Worm (Caenorhabditis elegans): ENCODE data around the gene odr-7.

Gene odr-7

ce11 chrX:12492467-12492866 lies 31.0 kb upstream of the odr-7 start, which contains the start of gene lips-1:
lips-1 (plus strand) TSS chrX:12492767.
- TF ChIP-seq rnt-1 (tag; optimal IDR thresholded peaks at IDR 0.05) (no peak), eyg-1 (tag; optimal IDR thresholded peaks at IDR 0.05) (no peak), C08G9.2 (tag; optimal IDR thresholded peaks at IDR 0.05) (no peak), hlh-15 (tag; optimal IDR thresholded peaks at IDR 0.05) (no peak), ref-2 (tag; optimal IDR thresholded peaks at IDR 0.05) (no peak), ceh-24 (tag; optimal IDR thresholded peaks at IDR 0.05) (no peak), che-1 (tag; optimal IDR thresholded peaks at IDR 0.05) (no peak)

ce11 chrX:12491138-12491537 lies 29.7 kb upstream of the odr-7 start:
- TF ChIP-seq zip-5 (tag; optimal IDR thresholded peaks at IDR 0.05) (no peak), ceh-48 (tag; optimal IDR thresholded peaks at IDR 0.05) (no peak), pax-1 (tag; optimal IDR thresholded peaks at IDR 0.05) (no peak), sox-2 (GFP tag; IDR thresholded peaks at IDR 0.05) (no peak), nfya-1 (tag; optimal IDR thresholded peaks at IDR 0.05) (no peak), ceh-6 (GFP tag; optimal IDR thresholded peaks at IDR 0.05) (no peak)

- TF ChIP-seq syd-9 (tag; optimal IDR thresholded peaks at IDR 0.05), result no peak
- no peak for TF ChIP-seq C08G9.2 (tag; optimal IDR thresholded peaks at IDR 0.05)
- no peak for TF ChIP-seq ceh-19 (GFP tag; optimal IDR thresholded peaks at IDR 0.05)
- TF ChIP-seq ceh-31 (tag; optimal IDR thresholded peaks at IDR 0.05), result no peak
- TF ChIP-seq mec-3 (tag; optimal IDR thresholded peaks at IDR 0.05; ENCODE audit: borderline replicate concordance), result no peak
- TF ChIP-seq sox-2 (GFP tag; IDR thresholded peaks at IDR 0.05), result no peak
- no peak for TF ChIP-seq elt-2 (tag; optimal IDR thresholded peaks at IDR 0.05)
- TF ChIP-seq ets-4 (tag; optimal IDR thresholded peaks at IDR 0.05), result no peak
- no peak for TF ChIP-seq unc-42 (tag; optimal IDR thresholded peaks at IDR 0.05)
- no peak for TF ChIP-seq hlh-6 (tag; optimal IDR thresholded peaks at IDR 0.05)
- no peak for TF ChIP-seq unc-3 (GFP tag; conservative IDR thresholded peaks at IDR 0.05)
- no peak for TF ChIP-seq unc-3 (tag; optimal IDR thresholded peaks at IDR 0.05)
- TF ChIP-seq sox-4 (tag; optimal IDR thresholded peaks at IDR 0.05), result no peak
- TF ChIP-seq zip-5 (tag; optimal IDR thresholded peaks at IDR 0.05), result no peak
- TF ChIP-seq C38D4.7 (GFP tag; optimal IDR thresholded peaks at IDR 0.05), result no peak
- no peak for TF ChIP-seq ceh-6 (GFP tag; optimal IDR thresholded peaks at IDR 0.05)
- no peak for TF ChIP-seq ceh-34 (tag; optimal IDR thresholded peaks at IDR 0.05)
- TF ChIP-seq tbx-2 (tag; optimal IDR thresholded peaks at IDR 0.05), result no peak
- no peak for TF ChIP-seq pag-3 (tag; optimal IDR thresholded peaks at IDR 0.05; ENCODE audit: borderline replicate concordance)
- TF ChIP-seq nhr-11 (tag; optimal IDR thresholded peaks at IDR 0.05), result no peak
Observed at ce11 chrX:12484749-12485148, 23.3 kb upstream of the odr-7 start, which contains the start of gene tbc-13. tbc-13 (plus strand) TSS chrX:12485049.

- TF ChIP-seq ceh-22 (tag; optimal IDR thresholded peaks at IDR 0.05) (no peak), hlh-13 (GFP tag; optimal IDR thresholded peaks at IDR 0.05) (no peak), C08G9.2 (tag; optimal IDR thresholded peaks at IDR 0.05) (no peak), unc-3 (GFP tag; conservative IDR thresholded peaks at IDR 0.05) (no peak), unc-3 (tag; optimal IDR thresholded peaks at IDR 0.05) (no peak), lim-6 (tag; optimal IDR thresholded peaks at IDR 0.05) (no peak), unc-55 (GFP tag; optimal IDR thresholded peaks at IDR 0.05) (no peak)
Observed at ce11 chrX:12484078-12484477, 22.6 kb upstream of the odr-7 start.

ce11 chrX:12480447-12480998 lies 19.1 kb upstream of the odr-7 start, which contains the start of gene atf-6:
atf-6 (plus strand) TSS chrX:12480948.
- TF ChIP-seq pag-3 (tag; optimal IDR thresholded peaks at IDR 0.05; ENCODE audit: borderline replicate concordance) (no peak), ets-4 (tag; optimal IDR thresholded peaks at IDR 0.05) (peak; percentile 31), gmeb-2 (tag; optimal IDR thresholded peaks at IDR 0.05) (peak; percentile 16), eyg-1 (tag; optimal IDR thresholded peaks at IDR 0.05) (peak; percentile 34), ceh-9 (tag; optimal IDR thresholded peaks at IDR 0.05) (no peak), madf-2 (tag; optimal IDR thresholded peaks at IDR 0.05) (peak; percentile 16), dve-1 (tag; optimal IDR thresholded peaks at IDR 0.05) (peak; percentile 14), ceh-19 (GFP tag; optimal IDR thresholded peaks at IDR 0.05) (peak; percentile 69), elt-2 (tag; optimal IDR thresholded peaks at IDR 0.05) (peak; percentile 48), ahr-1 (tag; optimal IDR thresholded peaks at IDR 0.05) (no peak), nhr-232 (tag; optimal IDR thresholded peaks at IDR 0.05) (no peak), F13H6.1 (tag; optimal IDR thresholded peaks at IDR 0.05) (peak; percentile 9), nfya-1 (tag; optimal IDR thresholded peaks at IDR 0.05) (peak; percentile 74), dmd-4 (tag; optimal IDR thresholded peaks at IDR 0.05; ENCODE audit: borderline replicate concordance) (no peak), ref-2 (tag; optimal IDR thresholded peaks at IDR 0.05) (peak; percentile 70), tbx-2 (tag; optimal IDR thresholded peaks at IDR 0.05) (peak; percentile 79), Y22D7AL.16 (tag; optimal IDR thresholded peaks at IDR 0.05) (no peak), ceh-6 (GFP tag; optimal IDR thresholded peaks at IDR 0.05) (peak; percentile 4), sox-4 (tag; optimal IDR thresholded peaks at IDR 0.05) (peak; percentile 9), fkh-10 (GFP tag; optimal IDR thresholded peaks at IDR 0.05) (no peak), hlh-30 (tag; optimal IDR thresholded peaks at IDR 0.05; ENCODE audit: insufficient read depth) (peak; percentile 44), ceh-48 (tag; optimal IDR thresholded peaks at IDR 0.05) (peak; percentile 24)

Measured in whole organism, late embryonic.